Worm (Caenorhabditis elegans) whole organism, mixed stage, embryonic: ENCODE data around the gene H29C22.1.

Source experiments
- elt-3 ChIP-seq: fragments of 150-350 bp; optimal IDR thresholded peaks from 2 replicates; lab custom pipeline; 2014; ENCODE audit warnings: missing biosample characterization, missing genetic modification characterization
- lin-13 ChIP-seq: fragments of 150-350 bp; optimal IDR thresholded peaks from 2 replicates; lab custom pipeline; 2014; ENCODE audit warnings: missing biosample characterization, missing genetic modification characterization
- nhr-12 ChIP-seq: fragments of 150-350 bp; optimal IDR thresholded peaks from 2 replicates; lab custom pipeline; 2014; ENCODE audit warnings: missing biosample characterization, missing genetic modification characterization
- nhr-76 ChIP-seq: sonication (generic microtip); optimal IDR thresholded peaks from 2 replicates; lab custom pipeline; 2017; ENCODE audit warnings: missing biosample characterization, missing genetic modification characterization
- tbx-8 ChIP-seq: fragments of 200-800 bp; sonication (Bioruptor generic); optimal IDR thresholded peaks from 2 replicates; lab custom pipeline; 2018; ENCODE audit warnings: mild to moderate bottlenecking, missing genetic modification characterization, moderate library complexity, missing compliant biosample characterization
- unc-39 ChIP-seq: fragments of 150-350 bp; optimal IDR thresholded peaks from 2 replicates; lab custom pipeline; 2014; ENCODE audit warnings: missing biosample characterization, missing genetic modification characterization
- unc-62 ChIP-seq: fragments of 150-350 bp; optimal IDR thresholded peaks from 2 replicates; lab custom pipeline; 2014; ENCODE audit warnings: missing biosample characterization, missing genetic modification reagents, missing genetic modification characterization

ce11 chrX:9266512-9266911 is 44.6 kb downstream of the H29C22.1 start:
- TF ChIP-seq elt-3 (tag; lab: Kevin White, UChicago) (no peak), nhr-76 (tag; lab: Kevin White, UChicago) (no peak), tbx-8 (no peak), unc-62 (no peak), unc-39 (tag; lab: Kevin White, UChicago) (no peak), lin-13 (tag; lab: Kevin White, UChicago) (no peak), nhr-12 (tag; lab: Kevin White, UChicago) (no peak)
